Worm (Caenorhabditis elegans) whole organism, early embryonic: Measurements from ENCODE around the gene Y32B12C.1.

Experiments used
- B0310.2 ChIP-seq: sonication (generic microtip); optimal IDR thresholded peaks from 2 replicates; lab custom pipeline; 2016; ENCODE audit warnings: mild to moderate bottlenecking, missing genetic modification characterization, missing compliant biosample characterization
- aly-1 ChIP-seq: sonication (generic microtip); optimal IDR thresholded peaks from 2 replicates; lab custom pipeline; 2016; ENCODE audit warnings: missing genetic modification characterization, missing compliant biosample characterization
- ama-1 ChIP-seq: fragments of 150-350 bp; optimal IDR thresholded peaks from 2 replicates; lab custom pipeline; 2014
- ceh-13 ChIP-seq: fragments of 200-800 bp; sonication (Bioruptor generic); optimal IDR thresholded peaks from 2 replicates; lab custom pipeline; 2018; ENCODE audit warnings: mild to moderate bottlenecking, missing genetic modification characterization, missing compliant biosample characterization
- ets-7 ChIP-seq: sonication (generic microtip); optimal IDR thresholded peaks from 2 replicates; lab custom pipeline; 2016; ENCODE audit warnings: missing genotype, missing genetic modification characterization, missing compliant biosample characterization
- flt-1 ChIP-seq: fragments of 200-800 bp; sonication (Bioruptor generic); IDR thresholded peaks from 2 replicates; pipeline ENCODE4 v1.3.6; 2022; ENCODE audit warnings: missing genetic modification characterization, missing compliant biosample characterization
- hmbx-1 ChIP-seq: sonication (generic microtip); optimal IDR thresholded peaks from 2 replicates; lab custom pipeline; 2016; ENCODE audit warnings: mild to moderate bottlenecking, missing genetic modification characterization, missing compliant biosample characterization
- hmg-4 ChIP-seq: fragments of 200-800 bp; sonication (Bioruptor generic); optimal IDR thresholded peaks from 2 replicates; lab custom pipeline; 2018; ENCODE audit warnings: mild to moderate bottlenecking, missing genetic modification characterization, missing compliant biosample characterization
- hnd-1 ChIP-seq: sonication (generic microtip); optimal IDR thresholded peaks from 2 replicates; lab custom pipeline; 2016; ENCODE audit warnings: missing genetic modification characterization, missing compliant biosample characterization
- pes-1 ChIP-seq: fragments of 200-800 bp; sonication (Bioruptor generic); IDR thresholded peaks from 2 replicates; pipeline ENCODE4 v1.3.6; 2022; ENCODE audit warnings: missing genetic modification reagents, missing genetic modification characterization, missing compliant biosample characterization
- scrt-1 ChIP-seq: fragments of 200-800 bp; sonication (Bioruptor generic); IDR thresholded peaks from 2 replicates; pipeline ENCODE4 v1.3.6; 2022; ENCODE audit warnings: missing genetic modification characterization, missing compliant biosample characterization
- sea-1 ChIP-seq: fragments of 200-800 bp; sonication (Bioruptor generic); conservative IDR thresholded peaks from 2 replicates; pipeline ENCODE4 v1.3.6; 2022; ENCODE audit warnings: missing genetic modification characterization, missing compliant biosample characterization
- tbx-11 ChIP-seq: fragments of 200-800 bp; sonication (Bioruptor generic); IDR thresholded peaks from 2 replicates; pipeline ENCODE4 v1.3.6; 2022; ENCODE audit warnings: missing genetic modification characterization, missing compliant biosample characterization
- tbx-37 ChIP-seq: fragments of 200-800 bp; sonication (Bioruptor generic); conservative IDR thresholded peaks from 2 replicates; pipeline ENCODE4 v1.3.6; 2022; ENCODE audit warnings: missing genetic modification reagents, missing genetic modification characterization, missing compliant biosample characterization

ce11 chrV:16595140-16595791, 11.1 kb upstream of the Y32B12C.1 start, which contains the start of gene cpl-1:
- TF ChIP-seq tbx-11 (GFP tag; lab: Robert Waterston, UW), result no peak
- no peak for TF ChIP-seq ama-1 (lab: Kevin White, UChicago)
- no peak for TF ChIP-seq pes-1
- no peak for TF ChIP-seq hnd-1 (tag; lab: Kevin White, UChicago)
- no peak for TF ChIP-seq flt-1 (GFP tag; lab: Robert Waterston, UW)
- no peak for TF ChIP-seq hmg-4 (GFP tag; lab: Kevin White, UChicago)
- no peak for TF ChIP-seq B0310.2 (tag; lab: Kevin White, UChicago)
- TF ChIP-seq sea-1 (GFP tag; lab: Robert Waterston, UW), result no peak
- TF ChIP-seq ceh-13, result no peak
- TF ChIP-seq ets-7, result no peak
- no peak for TF ChIP-seq aly-1 (tag; lab: Kevin White, UChicago)
- no peak for TF ChIP-seq hmbx-1 (tag; lab: Kevin White, UChicago)
- no peak for TF ChIP-seq tbx-37 (GFP tag; lab: Robert Waterston, UW)
- TF ChIP-seq scrt-1 (GFP tag; lab: Robert Waterston, UW), result no peak
